Worm (Caenorhabditis elegans) whole organism, L1 larva: Measurements from ENCODE around the gene C29F5.8.
A peak's percentile ranks its signal among the peaks of the same experiment; 100 is the strongest.

Source experiments
- C04F5.9 ChIP-seq: sonication (generic microtip); optimal IDR thresholded peaks from 2 replicates; lab custom pipeline; 2016; ENCODE audit warnings: missing genetic modification characterization, missing compliant biosample characterization
- F16B12.6 ChIP-seq: fragments of 150-350 bp; optimal IDR thresholded peaks from 2 replicates; lab custom pipeline; 2014; ENCODE audit warnings: missing biosample characterization, missing genetic modification characterization
- aha-1 ChIP-seq: fragments of 150-350 bp; optimal IDR thresholded peaks from 2 replicates; lab custom pipeline; 2014; ENCODE audit warnings: missing biosample characterization, missing genetic modification characterization
- aly-2 ChIP-seq: fragments of 150-350 bp; optimal IDR thresholded peaks from 2 replicates; lab custom pipeline; 2014; ENCODE audit warnings: missing biosample characterization, missing genetic modification characterization
- ama-1 ChIP-seq: fragments of 150-350 bp; optimal IDR thresholded peaks from 2 replicates; lab custom pipeline; 2014
- ceh-63 ChIP-seq: fragments of 200-800 bp; sonication (Bioruptor generic); optimal IDR thresholded peaks from 2 replicates; lab custom pipeline; 2018; ENCODE audit warnings: mild to moderate bottlenecking, missing genetic modification characterization, missing compliant biosample characterization
- ceh-88 ChIP-seq: fragments of 200-800 bp; sonication (Bioruptor generic); IDR thresholded peaks from 2 replicates; pipeline ENCODE4 v1.3.6; 2022; ENCODE audit warnings: missing genetic modification characterization, missing compliant biosample characterization
- dpl-1 ChIP-seq, 3 experiments: fragments of 150-350 bp in 2 of 3; sonication (generic microtip) in 1 of 3; optimal IDR thresholded peaks; 2 replicates each; lab custom pipeline; 2014 to 2017; ENCODE audit warnings: missing biosample characterization in 3 of 3, missing genetic modification characterization in 3 of 3, missing genetic modification reagents in 3 of 3
- dsc-1 ChIP-seq: sonication (generic microtip); optimal IDR thresholded peaks from 2 replicates; lab custom pipeline; 2016; ENCODE audit warnings: mild to moderate bottlenecking, missing genetic modification characterization, missing compliant biosample characterization
- efl-1 ChIP-seq, 4 experiments: fragments of 150-350 bp; optimal IDR thresholded peaks in 3 of 4; peaks in 1 of 4; 1 replicate in 1 of 4; 2 replicates in 3 of 4; lab custom pipeline; 2014; ENCODE audit warnings: missing biosample characterization in 2 of 4, missing genetic modification characterization in 2 of 4, missing genetic modification reagents in 2 of 4
- efl-3 ChIP-seq: fragments of 200-800 bp; sonication (Bioruptor generic); optimal IDR thresholded peaks from 2 replicates; lab custom pipeline; 2018; ENCODE audit warnings: mild to moderate bottlenecking, missing genetic modification characterization, missing compliant biosample characterization
- egl-27 ChIP-seq, 2 experiments: fragments of 150-350 bp in 1 of 2; sonication (generic microtip); optimal IDR thresholded peaks; 3 replicates each; lab custom pipeline; 2017 to 2018; ENCODE audit warnings: missing biosample characterization in 2 of 2, missing genetic modification characterization in 2 of 2, missing genetic modification reagents in 2 of 2
- elt-3 ChIP-seq, 6 experiments: fragments of 150-350 bp in 1 of 6; sonication (generic microtip); optimal IDR thresholded peaks; 2 replicates each; lab custom pipeline; 2017 to 2018; ENCODE audit warnings: missing biosample characterization in 6 of 6, missing genetic modification characterization in 6 of 6, inconsistent platforms in 1 of 6
- fkh-10 ChIP-seq: sonication (generic microtip); optimal IDR thresholded peaks from 2 replicates; lab custom pipeline; 2017; ENCODE audit warnings: missing biosample characterization, missing genetic modification reagents, missing genetic modification characterization
- fkh-8 ChIP-seq: sonication (generic microtip); optimal IDR thresholded peaks from 2 replicates; lab custom pipeline; 2016; ENCODE audit warnings: mild to moderate bottlenecking, missing genetic modification characterization, missing compliant biosample characterization
- hlh-17 ChIP-seq: fragments of 200-800 bp; sonication (Bioruptor generic); optimal IDR thresholded peaks from 2 replicates; lab custom pipeline; 2018; ENCODE audit warnings: missing genetic modification characterization, mild to moderate bottlenecking, missing compliant biosample characterization, moderate library complexity, borderline replicate concordance
- hlh-4 ChIP-seq: sonication (generic microtip); optimal IDR thresholded peaks from 2 replicates; lab custom pipeline; 2016; ENCODE audit warnings: mild to moderate bottlenecking, missing genetic modification characterization, missing compliant biosample characterization
- hpl-2 ChIP-seq: fragments of 150-350 bp; optimal IDR thresholded peaks from 2 replicates; lab custom pipeline; 2014; ENCODE audit warnings: missing biosample characterization, missing genetic modification reagents, missing genetic modification characterization
- isw-1 ChIP-seq: fragments of 200-800 bp; sonication (Bioruptor generic); IDR thresholded peaks from 2 replicates; pipeline ENCODE4 v1.3.6; 2022; ENCODE audit warnings: missing genetic modification characterization, missing compliant biosample characterization
- jun-1 ChIP-seq: fragments of 150-350 bp; optimal IDR thresholded peaks from 2 replicates; lab custom pipeline; 2014; ENCODE audit warnings: missing biosample characterization, missing genetic modification reagents, missing genetic modification characterization
- lin-13 ChIP-seq: fragments of 150-350 bp; optimal IDR thresholded peaks from 2 replicates; lab custom pipeline; 2014; ENCODE audit warnings: missing biosample characterization, missing genetic modification reagents, missing genetic modification characterization
- lin-14 ChIP-seq: fragments of 200-800 bp; sonication (Bioruptor generic); optimal IDR thresholded peaks from 2 replicates; lab custom pipeline; 2018; ENCODE audit warnings: mild to moderate bottlenecking, missing genetic modification characterization, moderate library complexity, missing compliant biosample characterization
- lin-15B ChIP-seq: fragments of 150-350 bp; sonication (generic microtip); optimal IDR thresholded peaks from 3 replicates; lab custom pipeline; 2014; ENCODE audit warnings: missing biosample characterization, missing genetic modification characterization
- lin-39 ChIP-seq: fragments of 150-350 bp; optimal IDR thresholded peaks from 2 replicates; lab custom pipeline; 2014; ENCODE audit warnings: missing biosample characterization, missing genetic modification reagents, missing genetic modification characterization
- lir-3 ChIP-seq: sonication (generic microtip); optimal IDR thresholded peaks from 2 replicates; lab custom pipeline; 2016; ENCODE audit warnings: mild to moderate bottlenecking, missing genetic modification characterization, moderate library complexity, missing compliant biosample characterization; ENCODE audit not compliant: poor library complexity
- lsy-2 ChIP-seq, 2 experiments: fragments of 150-350 bp; optimal IDR thresholded peaks; 2 replicates each; lab custom pipeline; 2014; ENCODE audit warnings: missing biosample characterization in 2 of 2, missing genetic modification characterization in 2 of 2
- mdl-1 ChIP-seq, 2 experiments: fragments of 150-350 bp; optimal IDR thresholded peaks; 2 replicates each; lab custom pipeline; 2014 to 2017; ENCODE audit warnings: missing biosample characterization in 2 of 2, missing genetic modification characterization in 2 of 2, inconsistent platforms in 1 of 2
- mef-2 ChIP-seq: fragments of 150-350 bp; optimal IDR thresholded peaks from 2 replicates; lab custom pipeline; 2014; ENCODE audit warnings: missing biosample characterization, missing genetic modification characterization
- mep-1 ChIP-seq: fragments of 150-350 bp; optimal IDR thresholded peaks from 2 replicates; lab custom pipeline; 2014; ENCODE audit warnings: missing biosample characterization, missing genetic modification characterization
- nhr-11 ChIP-seq: fragments of 150-350 bp; optimal IDR thresholded peaks from 2 replicates; lab custom pipeline; 2014; ENCODE audit warnings: missing biosample characterization, missing genetic modification characterization
- nhr-20 ChIP-seq: sonication (generic microtip); optimal IDR thresholded peaks from 2 replicates; lab custom pipeline; 2016; ENCODE audit warnings: mild to moderate bottlenecking, missing genetic modification characterization, missing compliant biosample characterization
- nhr-28 ChIP-seq: fragments of 150-350 bp; optimal IDR thresholded peaks from 2 replicates; lab custom pipeline; 2014; ENCODE audit warnings: missing biosample characterization, missing genetic modification characterization
- nhr-71 ChIP-seq: sonication (generic microtip); optimal IDR thresholded peaks from 2 replicates; lab custom pipeline; 2016; ENCODE audit warnings: mild to moderate bottlenecking, missing genetic modification characterization, moderate library complexity, missing compliant biosample characterization
- nhr-76 ChIP-seq: sonication (generic microtip); optimal IDR thresholded peaks from 2 replicates; lab custom pipeline; 2017; ENCODE audit warnings: missing biosample characterization, missing genetic modification characterization
- nhr-84 ChIP-seq: sonication (generic microtip); optimal IDR thresholded peaks from 2 replicates; lab custom pipeline; 2017; ENCODE audit warnings: missing biosample characterization, missing genetic modification characterization
- nhr-85 ChIP-seq: sonication (generic microtip); peaks from one replicate; lab custom pipeline; 2016; ENCODE audit warnings: missing genetic modification characterization, inconsistent platforms, missing compliant biosample characterization
- pag-3 ChIP-seq: sonication (generic microtip); optimal IDR thresholded peaks from 2 replicates; lab custom pipeline; 2017; ENCODE audit warnings: missing genetic modification characterization, mild to moderate bottlenecking, missing compliant biosample characterization, antibody characterized with exemption, borderline replicate concordance; ENCODE audit not compliant: insufficient read depth
- pax-3 ChIP-seq: fragments of 200-800 bp; sonication (Bioruptor generic); optimal IDR thresholded peaks from 2 replicates; lab custom pipeline; 2018; ENCODE audit warnings: mild to moderate bottlenecking, missing genetic modification characterization, moderate library complexity, missing compliant biosample characterization
- pqm-1 ChIP-seq: sonication (generic microtip); optimal IDR thresholded peaks from 3 replicates; lab custom pipeline; 2017; ENCODE audit warnings: missing biosample characterization, missing genetic modification characterization
- snpc-4 ChIP-seq: fragments of 150-350 bp; optimal IDR thresholded peaks from 2 replicates; lab custom pipeline; 2014; ENCODE audit warnings: missing biosample characterization, missing genetic modification characterization
- snu-23 ChIP-seq: sonication (generic microtip); optimal IDR thresholded peaks from 2 replicates; lab custom pipeline; 2016; ENCODE audit warnings: missing genetic modification characterization, missing compliant biosample characterization
- swsn-7 ChIP-seq: sonication (generic microtip); optimal IDR thresholded peaks from 2 replicates; lab custom pipeline; 2016; ENCODE audit warnings: missing genetic modification characterization, missing compliant biosample characterization
- unc-130 ChIP-seq: fragments of 150-350 bp; optimal IDR thresholded peaks from 2 replicates; lab custom pipeline; 2017; ENCODE audit warnings: missing biosample characterization, missing genetic modification characterization, inconsistent platforms
- unc-30 ChIP-seq: sonication (generic microtip); optimal IDR thresholded peaks from 2 replicates; lab custom pipeline; 2017; ENCODE audit warnings: missing biosample characterization, missing genetic modification characterization
- unc-86 ChIP-seq: sonication (generic microtip); optimal IDR thresholded peaks from 2 replicates; lab custom pipeline; 2016; ENCODE audit warnings: missing genetic modification characterization, missing compliant biosample characterization
- unc-98 ChIP-seq: fragments of 200-800 bp; sonication (Bioruptor generic); IDR thresholded peaks from 2 replicates; pipeline ENCODE4 v1.3.6; 2022; ENCODE audit warnings: missing genetic modification characterization, missing compliant biosample characterization
- ztf-11 ChIP-seq, 2 experiments: sonication (generic microtip); optimal IDR thresholded peaks; 2 replicates each; lab custom pipeline; 2016 to 2017; ENCODE audit warnings: missing genetic modification characterization in 2 of 2, missing biosample characterization in 1 of 2, missing compliant biosample characterization in 1 of 2

The C29F5.8 gene

ce11 chrII:6346551-6347079 is 40.4 kb downstream of the C29F5.8 start (continued):
- TF ChIP-seq swsn-7 (tag; lab: Kevin White, UChicago) (peak; percentile 33), mep-1 (peak; percentile 63), unc-30 (tag; lab: Kevin White, UChicago) (no peak), nhr-28 (tag; lab: Kevin White, UChicago) (no peak), nhr-85 (tag; lab: Kevin White, UChicago) (peak; percentile 76), aha-1 (no peak), nhr-76 (tag; lab: Kevin White, UChicago) (no peak), lin-13 (GFP tag; lab: Kevin White, UChicago) (peak; percentile 64), hpl-2 (peak; percentile 80)
- TF ChIP-seq, all 84 proteins: peak for 34

ce11 chrII:6347341-6348118 is 41.3 kb downstream of the C29F5.8 start, which contains the start of gene lgg-1:
Gene lgg-1, minus strand, starts transcription at chrII:6347719.
- TF ChIP-seq unc-86 (peak; percentile 56), efl-3 (GFP tag; lab: Kevin White, UChicago) (no peak), fkh-10 (GFP tag; lab: Kevin White, UChicago) (peak; percentile 23), unc-130 (no peak), swsn-7 (tag; lab: Kevin White, UChicago) (peak; percentile 71), lir-3 (peak; percentile 35), ceh-88 (no peak), lin-39 (tag; lab: Kevin White, UChicago) (no peak), lin-14 (GFP tag; lab: Kevin White, UChicago) (peak; percentile 84), aha-1 (no peak), hpl-2 (no peak), ztf-11 (tag; optimal IDR thresholded peaks at IDR 0.05; lab: Kevin White, UChicago) (peak in 1 of 2 experiments; percentile 39), hlh-4 (peak; percentile 17), jun-1 (tag; lab: Kevin White, UChicago) (peak; percentile 67), pax-3 (tag; lab: Kevin White, UChicago) (peak; percentile 55), dsc-1 (peak; percentile 3), isw-1 (GFP tag; lab: Robert Waterston, UW) (peak; percentile 49), snpc-4 (tag; lab: Kevin White, UChicago) (peak; percentile 14), ama-1 (lab: Kevin White, UChicago) (peak; percentile 92), efl-1 (optimal IDR thresholded peaks at IDR 0.05; lab: Kevin White, UChicago) (peak; percentile 56 to 58), efl-1 (GFP tag; optimal IDR thresholded peaks at IDR 0.05 in 1 of 2; lab: Kevin White, UChicago) (peak in 1 of 2 experiments; percentile 95), aly-2 (no peak), egl-27 (tag; optimal IDR thresholded peaks at IDR 0.05; lab: Kevin White, UChicago) (peak in 1 of 2 experiments; percentile 14), elt-3 (tag; optimal IDR thresholded peaks at IDR 0.05; lab: Kevin White, UChicago) (peak in 1 of 6 experiments; percentile 23), lin-15B (tag; lab: Kevin White, UChicago) (no peak), dpl-1 (GFP tag; optimal IDR thresholded peaks at IDR 0.05; lab: Kevin White, UChicago) (peak in 2 of 3 experiments; percentile 15 to 20), mdl-1 (tag; optimal IDR thresholded peaks at IDR 0.05; lab: Kevin White, UChicago) (peak in 1 of 2 experiments; percentile 70), mef-2 (tag; lab: Kevin White, UChicago) (no peak), ceh-63 (GFP tag; lab: Kevin White, UChicago) (peak; percentile 73), pag-3 (no peak), nhr-11 (tag; lab: Kevin White, UChicago) (no peak), nhr-85 (tag; lab: Kevin White, UChicago) (peak; percentile 80), fkh-8 (tag; lab: Kevin White, UChicago) (peak; percentile 72), mep-1 (peak; percentile 77), nhr-71 (tag; lab: Kevin White, UChicago) (peak; percentile 78), nhr-84 (no peak), pqm-1 (no peak), lsy-2 (tag; optimal IDR thresholded peaks at IDR 0.05; lab: Kevin White, UChicago) (peak; percentile 39 to 61), nhr-20 (tag; lab: Kevin White, UChicago) (peak; percentile 70), snu-23 (peak; percentile 83), unc-30 (tag; lab: Kevin White, UChicago) (no peak), hlh-17 (GFP tag; lab: Kevin White, UChicago) (no peak), C04F5.9 (tag; lab: Kevin White, UChicago) (no peak), F16B12.6 (peak; percentile 20), unc-98 (GFP tag; lab: Robert Waterston, UW) (no peak)
